Fruit fly (Drosophila melanogaster): ENCODE results near the gene CG5746.

Gene CG5746

dm6 chr3R:24348420-24349190 lies at the start of gene CG5746, which contains the start of gene CG6454 (continued):
- TF ChIP-seq kay (GFP tag; optimal IDR thresholded peaks at IDR 0.05) = no peak
- TF ChIP-seq run (tag; optimal IDR thresholded peaks at IDR 0.05) = no peak
- TF ChIP-seq Hey (tag; optimal IDR thresholded peaks at IDR 0.05) = no peak
- no peak for TF ChIP-seq ssp (GFP tag; IDR thresholded peaks at IDR 0.05)
- no peak for TF ChIP-seq Mrtf (GFP tag; IDR thresholded peaks at IDR 0.05)
- no peak for TF ChIP-seq fd102C (GFP tag; optimal IDR thresholded peaks at IDR 0.05)
- TF ChIP-seq Xbp1 (GFP tag; optimal IDR thresholded peaks at IDR 0.05) = peak; percentile 68
- peak; percentile 31; the same call in 1 of the 2 replicates for TF ChIP-seq Rx (GFP tag; IDR thresholded peaks at IDR 0.05)
- peak; percentile 85 for TF ChIP-seq Sry-β (GFP tag; optimal IDR thresholded peaks at IDR 0.05)
- TF ChIP-seq CG7372 (GFP tag; IDR thresholded peaks at IDR 0.05) = no peak
- no peak for TF ChIP-seq ato (GFP tag; IDR thresholded peaks at IDR 0.05; ENCODE audit: partially characterized antibody)
- peak; percentile 61 for TF ChIP-seq dmrt11E (tag; optimal IDR thresholded peaks at IDR 0.05)
- no peak for TF ChIP-seq Optix (GFP tag; IDR thresholded peaks at IDR 0.05)
- TF ChIP-seq CG32772 (GFP tag; IDR thresholded peaks at IDR 0.05) = no peak; the same call in 1 of the 2 replicates
- TF ChIP-seq CG43689 (GFP tag; IDR thresholded peaks at IDR 0.05) = no peak
- no peak for TF ChIP-seq CG6813 (GFP tag; optimal IDR thresholded peaks at IDR 0.05)
- TF ChIP-seq nmo (GFP tag; optimal IDR thresholded peaks at IDR 0.05) = peak; percentile 78
- no peak for TF ChIP-seq CG10209 (GFP tag; optimal IDR thresholded peaks at IDR 0.05)
- TF ChIP-seq abd-A (tag; optimal IDR thresholded peaks at IDR 0.05) = no peak
- TF ChIP-seq nerfin-1 (tag; optimal IDR thresholded peaks at IDR 0.05) = no peak
- no peak for TF ChIP-seq yki (optimal IDR thresholded peaks at IDR 0.05)
- TF ChIP-seq insv (GFP tag; optimal IDR thresholded peaks at IDR 0.05) = no peak
- peak; percentile 74 for TF ChIP-seq CG13775 (GFP tag; optimal IDR thresholded peaks at IDR 0.05)
- no peak for TF ChIP-seq B-H2 (GFP tag; optimal IDR thresholded peaks at IDR 0.05)
- peak; percentile 11 for TF ChIP-seq eyg (GFP tag; optimal IDR thresholded peaks at IDR 0.05)
- no peak for TF ChIP-seq ATbp (GFP tag; optimal IDR thresholded peaks at IDR 0.05)
- no peak for TF ChIP-seq nom (GFP tag; optimal IDR thresholded peaks at IDR 0.05)
- peak; percentile 41 for TF ChIP-seq CG18476 (GFP tag; optimal IDR thresholded peaks at IDR 0.05)
- TF ChIP-seq CG11085 (GFP tag; IDR thresholded peaks at IDR 0.05) = no peak
- TF ChIP-seq CG11723 (GFP tag; optimal IDR thresholded peaks at IDR 0.05) = no peak
- no peak for TF ChIP-seq CG3407 (GFP tag; optimal IDR thresholded peaks at IDR 0.05)
- no peak for TF ChIP-seq MTF-1 (GFP tag; optimal IDR thresholded peaks at IDR 0.05; ENCODE audit: borderline replicate concordance)
- peak in 1 of 2 experiments; percentile 47 for TF ChIP-seq chif (GFP tag; optimal IDR thresholded peaks at IDR 0.05)
- no peak for TF ChIP-seq CG3065 (GFP tag; optimal IDR thresholded peaks at IDR 0.05)
- TF ChIP-seq shn (GFP tag; optimal IDR thresholded peaks at IDR 0.05) = peak; percentile 46
- TF ChIP-seq scrt (GFP tag; optimal IDR thresholded peaks at IDR 0.05) = no peak
- TF ChIP-seq zfh2 (GFP tag; optimal IDR thresholded peaks at IDR 0.05) = peak; percentile 78
- peak; percentile 1 for TF ChIP-seq sima (GFP tag; optimal IDR thresholded peaks at IDR 0.05)
- no peak for TF ChIP-seq CG6854 (GFP tag; optimal IDR thresholded peaks at IDR 0.05)
- no peak for TF ChIP-seq CG10543 (GFP tag; optimal IDR thresholded peaks at IDR 0.05)
- no peak for TF ChIP-seq kni (GFP tag; optimal IDR thresholded peaks at IDR 0.05)
- TF ChIP-seq CG14965 (GFP tag; optimal IDR thresholded peaks at IDR 0.05; ENCODE audit: borderline replicate concordance) = no peak
- TF ChIP-seq Usf (GFP tag; optimal IDR thresholded peaks at IDR 0.05) = peak; percentile 12
- no peak for TF ChIP-seq disco-r (GFP tag; optimal IDR thresholded peaks at IDR 0.05)
- peak; percentile 58 for TF ChIP-seq fu2 (GFP tag; optimal IDR thresholded peaks at IDR 0.05)
- TF ChIP-seq HLH4C (GFP tag; IDR thresholded peaks at IDR 0.05; ENCODE audit: partially characterized antibody) = no peak
- no peak for TF ChIP-seq lbe (GFP tag; optimal IDR thresholded peaks at IDR 0.05)
- no peak for TF ChIP-seq CG11456 (GFP tag; IDR thresholded peaks at IDR 0.05)
- no peak for TF ChIP-seq CG13424 (tag; optimal IDR thresholded peaks at IDR 0.05)
